Worm (Caenorhabditis elegans): Measurements from ENCODE around the gene Y69E1A.5.
"Not testable (repeated sequence)": the region's sequence is repeated elsewhere in the genome, so short reads cannot be mapped to it uniquely, and the experiment has no call there.

Y69E1A.5 gene

DNA sequence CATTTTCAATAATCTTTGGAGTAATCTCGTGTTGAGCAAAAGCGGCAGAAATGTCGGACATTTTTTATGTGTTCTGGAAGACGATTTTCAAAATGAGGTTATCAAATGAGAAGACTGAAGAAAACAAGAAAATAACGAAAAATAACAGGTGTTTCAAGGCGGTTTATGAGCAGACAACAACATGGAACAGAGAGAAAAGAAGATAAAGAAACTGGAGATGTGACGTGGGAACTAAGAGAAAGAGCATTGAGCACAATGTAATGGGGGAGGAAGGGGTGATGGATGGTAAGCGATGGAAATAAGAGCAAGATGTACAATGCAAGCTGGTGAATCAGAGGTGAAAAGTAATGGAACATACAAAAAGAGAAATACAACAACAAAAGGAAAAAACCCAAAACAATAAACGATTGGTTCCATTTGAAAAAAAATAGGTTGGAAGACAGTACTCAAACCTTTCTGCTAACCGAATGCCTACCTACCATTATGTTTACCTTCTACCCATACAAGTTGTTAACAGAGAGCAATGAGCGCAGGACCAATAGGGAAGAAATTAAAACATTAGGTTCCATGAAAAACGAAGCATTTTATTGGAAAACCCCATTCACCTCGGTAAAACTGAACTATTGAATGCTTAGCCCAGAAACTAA lies at the start of gene Y69E1A.5:
TSS of gene Y69E1A.5 (minus strand) at position 73 of the 647 bp plus-strand sequence.
- no peak for TF ChIP-seq unc-62 (GFP tag; optimal IDR thresholded peaks at IDR 0.05)

DNA sequence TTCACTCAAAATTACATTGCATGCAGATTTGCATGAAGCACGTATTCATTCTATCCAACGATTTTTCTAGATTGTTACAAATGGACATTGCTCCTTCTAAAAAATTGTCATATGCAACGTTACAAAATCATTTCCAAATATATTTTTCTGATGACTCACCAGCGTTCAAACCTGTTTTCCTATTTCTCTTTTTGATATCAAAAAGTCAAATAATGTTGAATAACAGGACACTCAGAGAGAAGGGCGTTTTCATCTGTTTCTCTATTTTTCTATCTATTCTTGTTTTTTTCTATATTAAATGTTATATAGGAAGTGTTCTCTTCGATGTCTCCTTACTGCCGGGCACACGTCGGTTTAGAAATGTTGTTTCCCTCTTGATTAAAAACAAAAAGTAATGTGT lies 49.4 kb upstream of the Y69E1A.5 start:
- no peak for TF ChIP-seq unc-62 (GFP tag; optimal IDR thresholded peaks at IDR 0.05)

DNA sequence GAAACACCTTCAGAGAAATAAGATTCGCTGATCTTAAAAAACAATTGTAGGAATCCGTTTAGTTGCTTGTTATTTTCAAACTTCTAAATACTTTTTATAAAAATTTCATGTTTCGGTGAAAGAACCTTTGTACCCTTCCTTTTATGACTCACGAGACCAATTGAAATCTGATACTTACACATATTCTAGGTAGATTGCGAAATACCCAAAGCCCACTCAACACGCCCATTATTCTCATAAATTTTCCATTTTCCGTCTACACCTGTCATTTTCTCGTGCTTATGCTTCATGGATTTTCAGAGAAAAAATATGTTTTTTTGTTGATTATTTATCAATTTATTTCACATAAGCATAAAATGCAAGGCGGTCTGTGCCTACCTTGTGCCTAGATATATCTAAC lies 48.9 kb upstream of the Y69E1A.5 start:
- no peak for TF ChIP-seq unc-62 (GFP tag; optimal IDR thresholded peaks at IDR 0.05)

DNA sequence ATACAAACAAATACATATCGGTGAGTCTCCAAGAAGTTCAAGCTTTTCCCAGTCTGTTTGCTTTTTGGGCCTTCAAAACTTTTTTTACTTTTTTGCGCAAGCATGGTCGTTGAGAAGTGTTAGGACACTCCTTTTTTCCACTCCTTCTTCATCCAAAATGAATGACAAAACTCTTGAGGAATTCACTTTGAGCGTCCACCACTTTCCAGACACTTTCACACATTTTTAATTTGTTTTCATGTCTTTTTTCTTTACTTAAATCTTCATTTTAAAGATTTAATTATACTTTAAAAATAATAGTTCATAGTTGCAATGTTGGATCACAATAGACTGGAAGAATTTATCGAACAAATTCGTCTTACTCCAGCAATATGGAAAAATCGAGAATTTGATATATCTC lies 46.8 kb upstream of the Y69E1A.5 start, which contains the start of gene F13H10.1:
TSS of gene F13H10.1 (plus strand) at position 301 of the 400 bp plus-strand sequence.
- no peak for TF ChIP-seq unc-62 (GFP tag; optimal IDR thresholded peaks at IDR 0.05)

DNA sequence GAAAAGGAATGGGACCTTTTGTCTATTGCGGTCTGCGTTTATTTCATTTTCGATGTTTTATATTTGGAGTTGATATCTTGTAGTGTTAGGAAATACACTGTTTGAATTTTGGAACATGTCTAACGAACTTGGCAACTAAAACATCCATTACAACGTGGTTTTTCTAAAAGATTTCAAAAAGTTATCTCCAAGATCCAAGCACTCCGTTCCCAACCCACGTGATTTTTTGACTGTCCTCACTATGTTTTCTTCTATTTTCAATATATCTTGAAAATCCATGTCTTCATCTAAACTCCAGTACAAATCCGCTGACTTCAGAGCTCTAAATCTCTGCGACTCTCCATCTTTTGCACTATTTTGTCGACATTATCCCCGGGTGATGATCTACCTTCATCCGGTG lies 44.2 kb upstream of the Y69E1A.5 start, which contains the start of gene F13H10.9:
TSS of gene F13H10.9 (plus strand) at position 301 of the 400 bp plus-strand sequence.
- no peak for TF ChIP-seq unc-62 (GFP tag; optimal IDR thresholded peaks at IDR 0.05)

DNA sequence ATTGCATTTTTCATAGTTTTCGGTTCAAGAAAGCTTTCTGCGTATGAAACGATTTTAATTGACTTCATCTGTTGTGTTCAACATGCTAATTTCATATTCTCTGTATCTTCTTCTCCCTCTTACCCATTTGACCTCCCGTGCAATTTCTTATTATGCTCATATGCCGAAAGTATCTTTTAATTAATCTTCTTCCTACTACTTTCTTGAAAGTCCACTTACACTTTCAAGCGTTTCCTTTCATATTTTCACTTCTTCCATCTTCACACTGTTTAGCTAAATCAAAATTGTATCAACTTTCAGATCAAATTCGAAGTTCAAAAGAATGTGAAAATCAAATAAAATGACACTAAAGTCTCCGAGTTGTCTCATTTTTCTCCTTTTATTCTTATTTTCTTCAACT lies 33.2 kb upstream of the Y69E1A.5 start, which contains the start of gene F13H10.5:
TSS of gene F13H10.5 (plus strand) at position 301 of the 400 bp plus-strand sequence.
- no peak for TF ChIP-seq unc-62 (GFP tag; optimal IDR thresholded peaks at IDR 0.05)

DNA sequence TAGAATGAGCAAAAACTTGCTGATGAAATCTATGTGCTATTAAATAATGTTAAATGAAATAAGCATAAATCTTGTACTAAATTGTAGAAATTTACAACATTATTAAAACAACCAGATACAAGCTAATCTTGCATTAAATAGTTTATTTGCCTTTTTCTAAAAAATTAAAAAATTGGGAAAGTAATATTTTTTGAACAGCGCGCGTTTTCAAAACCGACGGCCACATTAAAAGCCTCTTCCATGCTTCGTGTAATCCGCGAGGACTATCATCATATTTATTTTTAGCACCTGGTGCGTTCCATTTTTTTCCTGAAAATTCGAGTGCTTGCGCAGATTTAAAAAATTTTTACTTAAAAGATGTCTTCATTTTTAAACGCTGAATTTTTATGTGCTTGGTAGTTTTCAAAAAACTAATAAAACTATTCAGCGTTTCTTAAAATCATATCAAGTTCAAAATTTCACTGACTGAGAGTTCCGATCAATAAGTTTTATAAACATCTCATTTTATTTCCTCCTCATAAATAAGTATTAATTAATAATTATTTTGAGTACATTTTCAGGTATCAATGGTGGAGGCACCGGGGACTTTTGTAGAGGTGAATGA lies 30.0 kb upstream of the Y69E1A.5 start, which contains the start of gene Y43E12A.3:
TSS of gene Y43E12A.3 (plus strand) at position 554 of the 604 bp plus-strand sequence.
- not testable (repeated sequence) for TF ChIP-seq unc-62 (GFP tag; optimal IDR thresholded peaks at IDR 0.05)

DNA sequence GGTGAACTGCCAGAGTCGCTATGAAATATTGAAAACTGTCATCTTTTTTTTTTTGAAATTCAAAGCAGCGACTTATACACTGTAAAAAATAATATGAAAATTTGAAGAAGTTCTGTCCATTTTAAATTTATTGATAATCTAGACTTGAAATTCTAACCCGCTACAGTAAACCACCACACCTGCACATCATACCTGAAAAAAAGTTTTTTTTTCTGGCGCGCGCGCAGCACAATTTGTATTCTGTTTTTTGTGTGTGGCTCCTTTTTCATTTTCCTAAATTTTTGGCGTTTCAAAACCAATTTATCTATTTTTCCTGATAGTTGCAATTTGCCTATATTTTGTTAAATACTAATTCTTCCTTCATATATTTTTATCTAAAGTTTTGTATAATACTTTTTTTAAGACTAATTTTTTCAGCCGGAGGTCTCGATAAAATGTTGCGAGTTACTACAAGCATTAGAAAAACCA lies 28.1 kb upstream of the Y69E1A.5 start, which contains the start of gene cyb-2.1:
TSS of gene cyb-2.1 (plus strand) at position 418 of the 468 bp plus-strand sequence.
- TF ChIP-seq unc-62 (GFP tag; optimal IDR thresholded peaks at IDR 0.05) = no peak

DNA sequence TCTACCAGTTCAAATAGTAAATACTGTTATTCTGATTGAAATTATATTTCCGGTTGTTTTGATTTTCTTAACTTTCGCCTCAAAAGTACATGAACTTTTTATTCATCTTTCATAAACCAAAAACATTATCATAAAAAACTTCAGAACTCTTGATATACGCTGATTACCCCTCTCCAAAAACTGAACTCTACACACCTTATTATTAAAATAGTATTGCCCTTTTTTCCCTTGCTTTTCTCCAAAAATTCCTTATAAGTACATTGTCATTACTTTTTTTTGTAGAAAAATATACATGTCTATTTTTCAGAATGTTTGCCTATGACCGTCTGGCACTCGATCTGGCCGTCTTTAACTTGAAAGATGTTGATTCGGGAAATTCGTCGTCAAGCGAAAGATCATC lies 24.3 kb upstream of the Y69E1A.5 start, which contains the start of gene Y43E12A.2:
TSS of gene Y43E12A.2 (plus strand) at position 301 of the 400 bp plus-strand sequence.
- TF ChIP-seq unc-62 (GFP tag; optimal IDR thresholded peaks at IDR 0.05) = no peak

DNA sequence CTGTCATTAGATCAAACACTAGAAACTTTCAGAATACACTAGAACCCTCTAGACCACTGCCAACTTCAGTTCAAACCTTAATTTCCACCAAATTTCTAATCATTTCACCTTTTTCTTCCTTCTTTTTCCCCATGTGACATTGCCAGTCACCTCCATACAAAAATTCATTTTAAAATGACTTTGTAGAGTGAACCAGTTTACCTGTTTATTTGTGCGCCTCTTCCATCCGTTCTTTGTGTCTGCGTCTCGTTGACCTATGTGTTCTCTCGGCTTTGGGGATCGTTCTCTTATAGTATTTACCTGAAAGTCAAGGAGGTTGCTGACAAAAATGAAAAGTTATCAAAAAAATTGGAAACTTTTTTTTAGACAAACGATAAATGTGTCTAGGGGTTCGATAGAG lies 23.2 kb upstream of the Y69E1A.5 start:
- no peak for TF ChIP-seq unc-62 (GFP tag; optimal IDR thresholded peaks at IDR 0.05)

DNA sequence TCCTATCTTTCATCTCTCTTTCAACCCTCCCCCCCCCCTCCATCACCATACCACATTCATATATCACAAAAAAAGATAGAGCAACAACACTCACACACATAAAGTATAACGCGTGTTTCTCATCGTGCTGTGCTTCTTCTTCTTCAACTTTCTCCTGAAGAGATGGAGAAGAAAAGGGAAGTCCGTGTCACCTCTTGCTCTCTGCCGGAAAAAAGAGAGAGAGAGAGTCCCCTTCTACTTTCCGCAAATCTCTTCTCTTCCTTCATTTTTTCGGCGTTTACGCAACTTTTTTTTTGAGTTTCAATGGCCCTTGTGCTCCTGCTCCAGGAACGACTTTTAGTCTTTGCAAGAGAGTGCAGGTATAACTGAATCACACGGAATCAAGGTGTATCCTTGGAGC lies 22.2 kb upstream of the Y69E1A.5 start:
- TF ChIP-seq unc-62 (GFP tag; optimal IDR thresholded peaks at IDR 0.05) = no peak

DNA sequence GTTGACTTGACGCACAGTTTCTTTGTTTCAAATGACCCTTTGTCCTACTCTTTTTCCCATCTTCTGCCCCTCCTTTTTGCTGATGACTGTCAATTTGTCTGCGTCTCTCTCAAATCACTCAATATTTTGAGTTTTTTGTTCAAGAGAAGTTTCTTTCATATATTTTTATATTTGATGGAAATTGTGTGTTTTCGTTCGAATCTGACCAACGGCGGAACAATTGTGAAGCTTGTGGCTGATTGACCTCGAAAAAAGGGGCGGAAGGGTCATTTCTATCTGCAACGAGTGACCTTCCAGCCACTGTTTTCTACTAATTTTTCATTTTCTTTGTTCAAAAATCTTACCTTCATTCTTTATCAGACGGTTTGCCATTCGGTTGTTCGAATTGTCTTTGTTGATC lies 21.2 kb upstream of the Y69E1A.5 start:
- no peak for TF ChIP-seq unc-62 (GFP tag; optimal IDR thresholded peaks at IDR 0.05)

DNA sequence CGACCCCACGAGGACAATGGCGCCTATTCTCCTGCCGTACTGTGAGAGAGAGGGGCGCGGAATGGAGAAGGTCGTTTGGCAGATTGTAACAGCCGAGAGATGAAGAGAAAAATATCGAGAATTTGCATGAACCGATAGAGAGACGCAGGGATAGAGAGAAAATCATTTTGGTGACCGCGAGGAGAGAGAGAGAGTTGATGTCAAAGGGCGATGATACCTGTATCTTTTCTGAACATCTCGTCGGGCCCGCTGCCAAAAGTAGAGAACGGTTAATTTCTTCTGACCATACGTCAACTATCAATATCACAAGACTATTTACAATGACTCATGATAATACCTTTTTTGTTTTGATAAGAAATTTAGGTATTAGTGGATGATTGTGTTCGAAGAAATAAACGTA lies 18.5 kb upstream of the Y69E1A.5 start:
- no peak for TF ChIP-seq unc-62 (GFP tag; optimal IDR thresholded peaks at IDR 0.05)

DNA sequence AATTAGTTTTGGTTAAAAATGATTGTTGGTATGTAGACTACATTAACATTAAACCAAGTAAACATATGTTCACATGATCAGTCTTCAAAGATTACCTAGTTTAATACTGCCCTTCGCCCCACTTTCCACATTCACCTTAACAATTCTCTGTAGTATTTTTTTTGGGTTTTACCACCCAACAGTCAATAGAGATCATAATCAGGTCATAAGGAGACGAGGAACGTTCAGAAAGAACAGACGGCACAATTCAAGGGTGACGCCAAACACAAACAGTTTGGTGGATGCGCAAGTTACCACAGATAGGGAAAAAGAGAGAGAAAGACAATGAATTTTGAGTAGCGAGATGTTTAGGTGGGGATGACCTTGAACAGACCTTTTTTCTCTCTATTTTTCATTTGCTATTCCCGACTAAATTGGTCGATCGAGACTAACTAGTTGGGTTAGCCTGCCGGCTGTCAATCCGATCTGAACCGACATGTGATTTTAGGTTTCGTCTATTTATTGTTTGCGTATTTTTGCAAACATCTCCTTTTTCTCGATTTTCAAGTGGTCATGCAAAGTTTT lies 14.3 kb upstream of the Y69E1A.5 start:
- TF ChIP-seq unc-62 (GFP tag; optimal IDR thresholded peaks at IDR 0.05) = no peak

DNA sequence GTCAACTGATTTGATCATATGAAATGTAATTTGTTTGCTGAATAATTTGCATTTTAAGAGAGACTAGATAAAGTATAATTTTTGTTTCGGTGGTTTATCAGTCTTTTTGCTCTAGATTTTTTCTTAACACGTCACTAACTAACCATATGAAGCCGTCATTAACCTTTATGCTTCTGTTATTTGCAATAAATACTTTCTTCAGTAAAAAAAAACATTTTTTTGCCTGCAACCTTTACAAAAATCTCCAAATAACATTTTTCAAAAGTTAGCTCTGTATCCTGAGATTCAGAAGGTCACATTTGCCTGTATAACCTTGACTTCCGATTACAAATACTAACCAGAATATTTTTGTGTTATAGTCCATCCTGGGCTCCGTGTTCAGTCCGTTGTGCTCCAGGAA lies 13.3 kb upstream of the Y69E1A.5 start:
- TF ChIP-seq unc-62 (GFP tag; optimal IDR thresholded peaks at IDR 0.05) = no peak

DNA sequence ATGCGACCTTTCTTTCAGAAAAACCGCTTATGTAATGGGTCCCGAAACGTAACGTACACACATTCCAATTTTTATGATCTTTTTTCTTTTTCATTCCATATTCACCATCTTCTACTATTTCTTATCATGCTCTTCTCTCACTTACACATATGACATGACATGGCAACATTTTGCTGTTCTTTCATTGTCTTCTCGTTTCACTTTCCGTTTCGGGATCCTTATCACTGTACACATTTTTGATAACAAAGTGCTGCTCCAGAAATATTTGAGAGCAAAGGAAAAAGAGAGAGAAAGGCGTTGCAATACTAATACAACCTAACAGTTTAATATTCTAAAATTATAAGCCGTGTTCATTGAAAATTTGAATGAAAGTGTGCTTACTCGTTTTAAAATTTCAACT lies 12.9 kb upstream of the Y69E1A.5 start:
- no peak for TF ChIP-seq unc-62 (GFP tag; optimal IDR thresholded peaks at IDR 0.05)

DNA sequence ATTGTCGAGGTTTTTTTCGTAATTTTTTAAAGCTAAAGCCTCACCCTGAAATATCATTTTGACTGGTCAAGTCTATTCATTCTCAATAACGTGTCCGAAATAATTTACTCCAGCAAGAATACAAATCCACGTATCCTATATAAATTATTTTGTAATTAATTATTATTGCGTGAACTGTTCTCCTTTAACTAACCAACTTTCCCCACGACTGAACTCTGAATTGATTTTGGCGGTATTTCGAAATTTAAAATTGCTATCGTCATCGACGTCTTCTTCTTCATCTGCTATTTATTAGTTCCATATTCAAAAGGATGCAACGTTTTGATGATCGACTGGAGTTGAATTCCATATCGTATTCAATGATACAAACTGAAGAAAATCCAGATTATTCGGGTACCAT lies 8.9 kb upstream of the Y69E1A.5 start, which contains the start of the genes aqp-3 and Y69E1A.8:
TSS of gene aqp-3 (minus strand) at position 101 of the 400 bp plus-strand sequence.
TSS of gene Y69E1A.8 (plus strand) at position 246 of the 400 bp plus-strand sequence.
- TF ChIP-seq unc-62 (GFP tag; optimal IDR thresholded peaks at IDR 0.05) = no peak

Data from whole organism, dauer.